Fruit fly (Drosophila melanogaster): ENCODE data around the gene CG13051.

DNA sequence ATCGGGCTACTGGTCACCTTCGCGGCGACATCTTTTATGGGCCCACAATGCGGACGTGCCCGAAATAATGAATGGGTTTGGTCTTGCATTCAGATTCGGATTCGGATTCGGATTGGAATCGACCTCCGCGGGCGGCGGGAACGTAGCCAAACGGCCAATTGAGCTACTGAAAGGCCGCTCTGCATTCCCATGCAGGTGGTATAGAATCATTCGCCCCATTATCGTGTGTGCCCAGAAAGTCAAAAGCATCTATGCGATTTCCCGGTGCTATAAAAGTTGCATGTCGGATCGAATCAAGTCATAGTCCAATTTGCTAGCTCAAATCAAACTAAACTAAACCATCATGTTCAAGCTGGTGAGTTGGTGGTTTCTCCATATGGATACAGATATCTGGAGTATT lies 4.2 kb upstream of the CG13051 start, which contains the start of gene CG13068:
- TF ChIP-seq usp (GFP tag; optimal IDR thresholded peaks at IDR 0.05) (no peak), pan (optimal IDR thresholded peaks at IDR 0.05) (no peak), CG8478 (optimal IDR thresholded peaks at IDR 0.05) (no peak), psq (optimal IDR thresholded peaks at IDR 0.05) (no peak), Dll (optimal IDR thresholded peaks at IDR 0.05) (no peak)
